Worm (Caenorhabditis elegans) whole organism, midembryonic: Measurements from ENCODE around the gene C04E6.5.

ENCODE experiments used
- T22C8.4 ChIP-seq: fragments of 200-800 bp; sonication (Bioruptor generic); IDR thresholded peaks from 2 replicates; pipeline ENCODE4 v1.3.6; 2022; ENCODE audit warnings: missing genetic modification characterization, missing compliant biosample characterization
- cog-1 ChIP-seq: sonication (generic microtip); optimal IDR thresholded peaks from 2 replicates; lab custom pipeline; 2016; ENCODE audit warnings: missing genetic modification characterization, missing compliant biosample characterization
- flt-1 ChIP-seq: fragments of 200-800 bp; sonication (Bioruptor generic); IDR thresholded peaks from 2 replicates; pipeline ENCODE4 v1.3.6; 2022; ENCODE audit warnings: missing genetic modification characterization, missing compliant biosample characterization
- klf-2 ChIP-seq: fragments of 200-800 bp; sonication (Bioruptor generic); conservative IDR thresholded peaks from 2 replicates; pipeline ENCODE4 v1.3.6; 2022; ENCODE audit warnings: missing genetic modification reagents, missing genetic modification characterization, missing compliant biosample characterization
- med-1 ChIP-seq: sonication (generic microtip); optimal IDR thresholded peaks from 2 replicates; lab custom pipeline; 2017; ENCODE audit warnings: missing genetic modification characterization, mild to moderate bottlenecking, missing compliant biosample characterization, antibody characterized with exemption, missing genetic modification reagents; ENCODE audit not compliant: insufficient read depth
- ref-1 ChIP-seq: fragments of 200-800 bp; sonication (Bioruptor generic); conservative IDR thresholded peaks from 2 replicates; pipeline ENCODE4 v1.3.6; 2022; ENCODE audit warnings: missing genetic modification reagents, missing genetic modification characterization, missing compliant biosample characterization
- tab-1 ChIP-seq: fragments of 200-800 bp; sonication (Bioruptor generic); IDR thresholded peaks from 2 replicates; pipeline ENCODE4 v1.3.6; 2022; ENCODE audit warnings: missing genetic modification characterization, missing compliant biosample characterization
- ztf-23 ChIP-seq: fragments of 200-800 bp; sonication (Bioruptor generic); IDR thresholded peaks from 2 replicates; pipeline ENCODE4 v1.3.6; 2022; ENCODE audit warnings: missing genetic modification reagents, missing genetic modification characterization, missing compliant biosample characterization
- ztf-29 ChIP-seq: fragments of 200-800 bp; sonication (Bioruptor generic); IDR thresholded peaks from 2 replicates; pipeline ENCODE4 v1.3.6; 2022; ENCODE audit warnings: missing genetic modification reagents, missing genetic modification characterization, missing compliant biosample characterization

C04E6.5 gene

DNA sequence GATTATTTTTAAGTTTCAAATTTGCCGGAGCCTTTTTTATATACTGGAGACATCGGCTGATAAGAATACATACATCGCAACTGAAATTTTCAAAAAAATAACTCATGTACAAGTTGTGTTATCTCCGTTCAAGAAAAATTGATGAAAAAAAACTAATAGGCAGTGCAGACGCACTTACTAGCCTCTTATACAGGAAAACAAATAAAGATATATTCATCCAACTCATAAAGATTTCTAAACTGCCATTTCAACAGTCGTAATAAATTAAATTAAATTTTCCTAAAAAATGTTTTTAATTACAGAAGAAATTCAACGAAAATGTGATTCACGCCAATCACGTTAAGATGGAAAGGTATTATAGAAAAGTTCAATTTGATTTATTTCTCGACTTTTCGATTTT, at the start of gene C04E6.5:
Gene C04E6.5, plus strand, starts transcription at position 301 of the 400 bp plus-strand sequence.
- no peak for TF ChIP-seq ztf-29 (GFP tag; lab: Robert Waterston, UW)
- no peak for TF ChIP-seq cog-1 (tag; lab: Kevin White, UChicago)
- no peak for TF ChIP-seq klf-2 (GFP tag; lab: Robert Waterston, UW)
- no peak for TF ChIP-seq tab-1 (GFP tag; lab: Robert Waterston, UW)
- no peak for TF ChIP-seq flt-1 (GFP tag; lab: Robert Waterston, UW)
- TF ChIP-seq T22C8.4 (GFP tag; lab: Robert Waterston, UW) = no peak
- no peak for TF ChIP-seq ref-1 (GFP tag; lab: Robert Waterston, UW)
- no peak for TF ChIP-seq ztf-23 (GFP tag; lab: Robert Waterston, UW)
- no peak for TF ChIP-seq med-1 (GFP tag; lab: Kevin White, UChicago)

DNA sequence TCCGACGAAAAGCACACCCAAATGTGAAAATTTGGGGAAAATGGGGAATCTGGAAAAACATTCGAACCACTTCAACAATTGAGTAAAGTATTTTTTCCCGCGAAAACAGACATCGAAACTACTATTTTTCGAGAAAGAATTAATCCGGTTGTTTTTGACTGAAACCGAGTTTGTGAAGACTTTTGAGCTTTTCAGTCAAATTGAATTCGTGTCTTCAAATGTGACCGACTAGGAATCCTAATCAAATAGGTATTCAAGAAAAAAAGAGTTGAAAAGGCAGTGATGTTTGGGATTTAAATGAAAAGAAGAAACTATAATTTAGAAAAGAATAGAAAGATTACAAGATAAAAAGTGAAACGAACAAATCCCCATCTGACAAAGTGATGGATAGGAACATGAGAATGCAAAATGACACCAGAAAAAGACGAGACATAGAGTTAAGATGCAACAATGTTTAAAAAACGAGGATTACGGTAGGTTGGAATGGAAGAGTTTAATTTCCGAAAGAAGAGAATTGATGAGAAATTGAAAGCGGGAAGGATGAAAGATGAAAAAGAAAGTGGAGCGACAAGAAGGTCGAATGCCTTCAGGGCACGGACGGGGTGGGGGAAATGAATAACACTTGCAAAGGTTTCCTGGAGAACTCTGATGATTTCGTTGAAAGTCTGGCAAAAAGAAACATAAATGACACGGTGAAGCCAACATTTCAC, 39.3 kb upstream of the C04E6.5 start, which contains the start of gene F26F12.8:
Gene F26F12.8, minus strand, starts transcription at position 51 of the 710 bp plus-strand sequence.
- TF ChIP-seq T22C8.4 (GFP tag; lab: Robert Waterston, UW) = no peak
- no peak for TF ChIP-seq ztf-29 (GFP tag; lab: Robert Waterston, UW)
- TF ChIP-seq cog-1 (tag; lab: Kevin White, UChicago) = no peak
- TF ChIP-seq klf-2 (GFP tag; lab: Robert Waterston, UW) = no peak
- no peak for TF ChIP-seq ref-1 (GFP tag; lab: Robert Waterston, UW)
- no peak for TF ChIP-seq flt-1 (GFP tag; lab: Robert Waterston, UW)
- no peak for TF ChIP-seq med-1 (GFP tag; lab: Kevin White, UChicago)
- no peak for TF ChIP-seq ztf-23 (GFP tag; lab: Robert Waterston, UW)
- TF ChIP-seq tab-1 (GFP tag; lab: Robert Waterston, UW) = no peak

- no peak for TF ChIP-seq ztf-29 (GFP tag; lab: Robert Waterston, UW)
- no peak for TF ChIP-seq klf-2 (GFP tag; lab: Robert Waterston, UW)
- TF ChIP-seq flt-1 (GFP tag; lab: Robert Waterston, UW) = no peak
- no peak for TF ChIP-seq cog-1 (tag; lab: Kevin White, UChicago)
- no peak for TF ChIP-seq T22C8.4 (GFP tag; lab: Robert Waterston, UW)
- no peak for TF ChIP-seq ref-1 (GFP tag; lab: Robert Waterston, UW)
- TF ChIP-seq tab-1 (GFP tag; lab: Robert Waterston, UW) = no peak
- no peak for TF ChIP-seq ztf-23 (GFP tag; lab: Robert Waterston, UW)
- TF ChIP-seq med-1 (GFP tag; lab: Kevin White, UChicago) = no peak
Observed at ce11 chrV:5865085-5865484, 36.8 kb upstream of the C04E6.5 start, which contains the start of gene F26F12.5. Gene F26F12.5, minus strand, starts transcription at chrV:5865185.

DNA sequence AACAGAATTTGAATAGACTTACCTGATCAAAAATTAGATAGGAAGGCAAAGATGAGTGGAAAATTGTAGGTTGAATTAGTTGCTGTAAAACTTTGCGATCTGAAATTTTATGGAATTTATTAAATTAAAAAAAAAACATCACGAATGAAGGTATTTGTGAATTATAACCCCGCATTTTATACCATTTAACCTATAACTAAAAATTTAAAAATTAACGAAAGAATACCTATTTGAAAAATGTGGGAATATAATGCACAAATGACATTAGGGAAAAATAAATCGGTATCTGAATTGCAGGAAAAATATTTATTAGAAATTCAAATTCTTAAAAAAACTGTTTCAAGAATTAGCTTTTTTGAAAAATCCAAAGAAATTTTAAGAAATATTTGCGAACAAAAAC, 32.7 kb upstream of the C04E6.5 start, which contains the start of gene F26F12.4:
Gene F26F12.4, minus strand, starts transcription at position 101 of the 400 bp plus-strand sequence.
- TF ChIP-seq ztf-23 (GFP tag; lab: Robert Waterston, UW) (no peak), klf-2 (GFP tag; lab: Robert Waterston, UW) (no peak), ztf-29 (GFP tag; lab: Robert Waterston, UW) (no peak), tab-1 (GFP tag; lab: Robert Waterston, UW) (no peak), flt-1 (GFP tag; lab: Robert Waterston, UW) (no peak), ref-1 (GFP tag; lab: Robert Waterston, UW) (no peak), cog-1 (tag; lab: Kevin White, UChicago) (no peak), T22C8.4 (GFP tag; lab: Robert Waterston, UW) (no peak), med-1 (GFP tag; lab: Kevin White, UChicago) (no peak)

- no peak for TF ChIP-seq cog-1 (tag; lab: Kevin White, UChicago)
- no peak for TF ChIP-seq klf-2 (GFP tag; lab: Robert Waterston, UW)
- no peak for TF ChIP-seq ztf-29 (GFP tag; lab: Robert Waterston, UW)
- TF ChIP-seq ztf-23 (GFP tag; lab: Robert Waterston, UW) = no peak
- no peak for TF ChIP-seq tab-1 (GFP tag; lab: Robert Waterston, UW)
- TF ChIP-seq T22C8.4 (GFP tag; lab: Robert Waterston, UW) = no peak
- no peak for TF ChIP-seq flt-1 (GFP tag; lab: Robert Waterston, UW)
- no peak for TF ChIP-seq ref-1 (GFP tag; lab: Robert Waterston, UW)
- TF ChIP-seq med-1 (GFP tag; lab: Kevin White, UChicago) = no peak
Observed at ce11 chrV:5871759-5872158, 30.2 kb upstream of the C04E6.5 start, which contains the start of gene C02G6.2. Gene C02G6.2, plus strand, starts transcription at chrV:5872059.

ce11 chrV:5876966-5877365, 25.0 kb upstream of the C04E6.5 start:
- no peak for TF ChIP-seq flt-1 (GFP tag; lab: Robert Waterston, UW)
- no peak for TF ChIP-seq cog-1 (tag; lab: Kevin White, UChicago)
- TF ChIP-seq T22C8.4 (GFP tag; lab: Robert Waterston, UW) = no peak
- TF ChIP-seq ref-1 (GFP tag; lab: Robert Waterston, UW) = no peak
- TF ChIP-seq tab-1 (GFP tag; lab: Robert Waterston, UW) = no peak
- TF ChIP-seq ztf-29 (GFP tag; lab: Robert Waterston, UW) = no peak
- no peak for TF ChIP-seq klf-2 (GFP tag; lab: Robert Waterston, UW)
- TF ChIP-seq med-1 (GFP tag; lab: Kevin White, UChicago) = no peak
- TF ChIP-seq ztf-23 (GFP tag; lab: Robert Waterston, UW) = no peak

ce11 chrV:5880064-5880463, 21.9 kb upstream of the C04E6.5 start, which contains the start of gene C02G6.3:
Gene C02G6.3, plus strand, starts transcription at chrV:5880364.
- TF ChIP-seq klf-2 (GFP tag; lab: Robert Waterston, UW) = no peak
- no peak for TF ChIP-seq cog-1 (tag; lab: Kevin White, UChicago)
- TF ChIP-seq ztf-23 (GFP tag; lab: Robert Waterston, UW) = no peak
- TF ChIP-seq tab-1 (GFP tag; lab: Robert Waterston, UW) = no peak
- no peak for TF ChIP-seq flt-1 (GFP tag; lab: Robert Waterston, UW)
- no peak for TF ChIP-seq ztf-29 (GFP tag; lab: Robert Waterston, UW)
- TF ChIP-seq ref-1 (GFP tag; lab: Robert Waterston, UW) = no peak
- no peak for TF ChIP-seq med-1 (GFP tag; lab: Kevin White, UChicago)
- TF ChIP-seq T22C8.4 (GFP tag; lab: Robert Waterston, UW) = no peak

ce11 chrV:5882429-5882828, 19.5 kb upstream of the C04E6.5 start:
- TF ChIP-seq klf-2 (GFP tag; lab: Robert Waterston, UW) = no peak
- TF ChIP-seq T22C8.4 (GFP tag; lab: Robert Waterston, UW) = no peak
- no peak for TF ChIP-seq tab-1 (GFP tag; lab: Robert Waterston, UW)
- no peak for TF ChIP-seq ref-1 (GFP tag; lab: Robert Waterston, UW)
- TF ChIP-seq ztf-29 (GFP tag; lab: Robert Waterston, UW) = no peak
- TF ChIP-seq med-1 (GFP tag; lab: Kevin White, UChicago) = no peak
- TF ChIP-seq cog-1 (tag; lab: Kevin White, UChicago) = no peak
- no peak for TF ChIP-seq ztf-23 (GFP tag; lab: Robert Waterston, UW)
- no peak for TF ChIP-seq flt-1 (GFP tag; lab: Robert Waterston, UW)
